Worm (Caenorhabditis elegans) whole organism, L4/young adult: ENCODE measurements around the gene irld-40.

Experiments used
- W03F9.2 ChIP-seq: fragments of 150-350 bp; optimal IDR thresholded peaks from 2 replicates; lab custom pipeline; 2014; ENCODE audit warnings: missing biosample characterization, missing genetic modification characterization
- him-1 ChIP-seq: sonication (generic microtip); optimal IDR thresholded peaks from 2 replicates; lab custom pipeline; 2016; ENCODE audit warnings: missing genotype, missing genetic modification reagents, missing genetic modification characterization, missing compliant biosample characterization

DNA sequence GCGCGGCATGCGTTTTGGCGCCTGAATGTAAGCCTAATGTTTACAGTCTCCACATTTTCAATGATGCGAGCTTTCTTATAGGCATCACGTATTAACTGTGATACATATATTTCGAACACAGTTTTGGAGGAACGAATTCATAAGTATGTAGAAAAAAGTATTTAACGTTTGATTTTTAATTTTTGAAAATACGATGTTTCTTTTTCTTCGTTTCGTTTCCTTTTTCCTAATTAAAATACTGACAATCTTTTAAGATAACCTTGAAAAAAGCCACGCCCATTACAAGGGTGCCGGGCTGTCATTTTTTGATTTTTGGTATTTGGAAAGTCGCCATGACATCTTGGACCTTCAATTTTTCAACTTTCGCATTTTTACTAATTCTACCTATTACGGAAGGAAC is 2.6 kb downstream of the irld-40 start, which contains the start of gene K04F1.9:
- no peak for TF ChIP-seq him-1 (tag; lab: Kevin White, UChicago)
- no peak for TF ChIP-seq W03F9.2 (tag; lab: Kevin White, UChicago)
